Fruit fly (Drosophila melanogaster) whole organism, embryonic: ENCODE measurements around the gene CG42764.

Experiments
- Adf1 ChIP-seq: fragments of 200-800 bp; sonication (Bioruptor generic); IDR thresholded peaks from 2 replicates; pipeline ENCODE4 v1.3.6; 2022; ENCODE audit warnings: missing biosample characterization, missing genetic modification characterization
- CG10147 ChIP-seq: fragments of 200-800 bp; sonication (Bioruptor generic); optimal IDR thresholded peaks from 2 replicates; lab custom pipeline; 2019; ENCODE audit warnings: missing biosample characterization, mild to moderate bottlenecking, missing genetic modification characterization, moderate library complexity
- CG10209 ChIP-seq: fragments of 200-800 bp; sonication (Bioruptor generic); optimal IDR thresholded peaks from 3 replicates; lab custom pipeline; 2017; ENCODE audit warnings: missing biosample characterization, mild to moderate bottlenecking, missing genetic modification characterization, missing genetic modification reagents
- CG12236 ChIP-seq: fragments of 200-800 bp; sonication (Bioruptor generic); optimal IDR thresholded peaks from 2 replicates; lab custom pipeline; 2016; ENCODE audit warnings: missing biosample characterization, missing genetic modification characterization
- CG12744 ChIP-seq: fragments of 200-800 bp; sonication (Bioruptor generic); optimal IDR thresholded peaks from 2 replicates; lab custom pipeline; 2016; ENCODE audit warnings: missing biosample characterization, missing genetic modification characterization
- CG14667 ChIP-seq: fragments of 200-800 bp; sonication (Bioruptor generic); IDR thresholded peaks from 2 replicates; pipeline ENCODE4 v1.3.6; 2022; ENCODE audit warnings: missing biosample characterization, missing genetic modification characterization
- CG14710 ChIP-seq: fragments of 200-800 bp; sonication (Bioruptor generic); optimal IDR thresholded peaks from 3 replicates; lab custom pipeline; 2019; ENCODE audit warnings: missing biosample characterization, mild to moderate bottlenecking, missing genetic modification characterization, moderate library complexity
- CG15601 ChIP-seq: fragments of 200-800 bp; sonication (Bioruptor generic); optimal IDR thresholded peaks from 3 replicates; lab custom pipeline; 2019; ENCODE audit warnings: missing biosample characterization, mild to moderate bottlenecking, missing genetic modification characterization, moderate library complexity
- CG16813 ChIP-seq: fragments of 200-800 bp; sonication (Bioruptor generic); IDR thresholded peaks from 3 replicates; pipeline ENCODE4 v1.3.6; 2022; ENCODE audit warnings: missing biosample characterization, missing genetic modification characterization; ENCODE audit not compliant: partially characterized antibody
- CG17385 ChIP-seq: fragments of 200-800 bp; sonication (Bioruptor generic); optimal IDR thresholded peaks from 3 replicates; lab custom pipeline; 2018; ENCODE audit warnings: missing biosample characterization, mild to moderate bottlenecking, missing genetic modification characterization
- CG1792 ChIP-seq: fragments of 200-800 bp; sonication (Bioruptor generic); optimal IDR thresholded peaks from 2 replicates; lab custom pipeline; 2016; ENCODE audit warnings: missing biosample characterization, missing genetic modification characterization
- CG18262 ChIP-seq: fragments of 200-800 bp; optimal IDR thresholded peaks from 3 replicates; lab custom pipeline; 2019; ENCODE audit warnings: missing biosample characterization, mild to moderate bottlenecking, missing genetic modification characterization, moderate library complexity
- CG2129 ChIP-seq: fragments of 200-800 bp; sonication (Bioruptor generic); IDR thresholded peaks from 2 replicates; pipeline ENCODE4 v1.3.6; 2022; ENCODE audit warnings: missing biosample characterization, missing genetic modification characterization; ENCODE audit not compliant: partially characterized antibody
- CG2199 ChIP-seq: fragments of 200-800 bp; sonication (Bioruptor generic); IDR thresholded peaks from 3 replicates; pipeline ENCODE4 v1.3.6; 2022; ENCODE audit warnings: missing biosample characterization, missing genetic modification characterization
- CG7839 ChIP-seq: fragments of 200-800 bp; sonication (Bioruptor generic); optimal IDR thresholded peaks from 3 replicates; lab custom pipeline; 2018; ENCODE audit warnings: missing biosample characterization, mild to moderate bottlenecking, missing genetic modification characterization, moderate library complexity
- CTCF ChIP-seq: fragments of 200-800 bp; sonication (Bioruptor generic); optimal IDR thresholded peaks from 2 replicates; lab custom pipeline; 2017; ENCODE audit warnings: missing biosample characterization, mild to moderate bottlenecking, missing genetic modification characterization, moderate library complexity
- D ChIP-seq, 2 experiments: fragments of 200-800 bp in 1 of 2; fragments of >200 bp in 1 of 2; sonication (Bioruptor generic) in 1 of 2; optimal IDR thresholded peaks; 2 replicates in 1 of 2; 3 replicates in 1 of 2; lab custom pipeline; 2017; ENCODE audit warnings: mild to moderate bottlenecking in 1 of 2, missing biosample characterization in 1 of 2, missing genetic modification characterization in 1 of 2, missing genetic modification reagents in 1 of 2
- Dek ChIP-seq: fragments of 200-800 bp; sonication (Bioruptor generic); optimal IDR thresholded peaks from 3 replicates; lab custom pipeline; 2019; ENCODE audit warnings: missing biosample characterization, mild to moderate bottlenecking, missing genetic modification characterization, moderate library complexity
- Doc2 ChIP-seq: fragments of 200-800 bp; sonication (Bioruptor generic); IDR thresholded peaks from 2 replicates; pipeline ENCODE4 v1.3.6; 2022; ENCODE audit warnings: missing biosample characterization, missing genetic modification characterization
- Fer3 ChIP-seq: fragments of 200-800 bp; sonication (Bioruptor generic); optimal IDR thresholded peaks from 2 replicates; lab custom pipeline; 2018; ENCODE audit warnings: missing biosample characterization, mild to moderate bottlenecking, missing genetic modification characterization, moderate library complexity
- Gug ChIP-seq: fragments of 200-800 bp; sonication (Bioruptor generic); IDR thresholded peaks from 4 replicates; pipeline ENCODE4 v1.3.6; 2022; ENCODE audit warnings: missing biosample characterization, missing genetic modification characterization
- Hsf ChIP-seq: fragments of 200-800 bp; sonication (Bioruptor generic); optimal IDR thresholded peaks from 3 replicates; lab custom pipeline; 2016; ENCODE audit warnings: missing biosample characterization, missing genetic modification characterization
- NK7.1 ChIP-seq: fragments of 200-800 bp; sonication (Bioruptor generic); optimal IDR thresholded peaks from 3 replicates; lab custom pipeline; 2016; ENCODE audit warnings: missing biosample characterization, missing genetic modification characterization
- Nf-YA ChIP-seq: fragments of 200-800 bp; sonication (Bioruptor generic); IDR thresholded peaks from 2 replicates; pipeline ENCODE4 v1.3.6; 2022; ENCODE audit warnings: missing biosample characterization, missing genetic modification characterization
- Ssrp ChIP-seq: fragments of 200-800 bp; sonication (Bioruptor generic); optimal IDR thresholded peaks from 2 replicates; lab custom pipeline; 2018; ENCODE audit warnings: missing biosample characterization, mild to moderate bottlenecking, missing genetic modification characterization, moderate library complexity
- YL-1 ChIP-seq: fragments of 200-800 bp; sonication (Bioruptor generic); optimal IDR thresholded peaks from 3 replicates; lab custom pipeline; 2017; ENCODE audit warnings: missing biosample characterization, mild to moderate bottlenecking, missing genetic modification characterization
- az2 ChIP-seq: fragments of 200-800 bp; sonication (Bioruptor generic); optimal IDR thresholded peaks from 3 replicates; lab custom pipeline; 2016; ENCODE audit warnings: missing biosample characterization, missing genetic modification characterization
- bowl ChIP-seq: fragments of 200-800 bp; sonication (Bioruptor generic); IDR thresholded peaks from 2 replicates; pipeline ENCODE4 v1.3.6; 2022; ENCODE audit warnings: missing biosample characterization, missing genetic modification characterization
- caup ChIP-seq: fragments of 200-800 bp; sonication (Bioruptor generic); optimal IDR thresholded peaks from 3 replicates; lab custom pipeline; 2017; ENCODE audit warnings: missing biosample characterization, mild to moderate bottlenecking, missing genetic modification characterization, moderate library complexity; ENCODE audit not compliant: severe bottlenecking
- chinmo ChIP-seq: fragments of 200-800 bp; sonication (Bioruptor generic); IDR thresholded peaks from 4 replicates; pipeline ENCODE4 v1.3.6; 2022; ENCODE audit warnings: missing biosample characterization, missing genetic modification characterization; ENCODE audit not compliant: partially characterized antibody
- dm ChIP-seq: fragments of 200-800 bp; sonication (Bioruptor generic); optimal IDR thresholded peaks from 3 replicates; lab custom pipeline; 2016; ENCODE audit warnings: missing biosample characterization, missing genetic modification characterization
- emc ChIP-seq: fragments of 200-800 bp; sonication (Bioruptor generic); optimal IDR thresholded peaks from 2 replicates; lab custom pipeline; 2016; ENCODE audit warnings: missing biosample characterization, missing genetic modification characterization
- fd96Cb ChIP-seq: fragments of 200-800 bp; sonication (Bioruptor generic); optimal IDR thresholded peaks from 2 replicates; lab custom pipeline; 2018; ENCODE audit warnings: missing biosample characterization, mild to moderate bottlenecking, missing genetic modification characterization, moderate library complexity
- gcm2 ChIP-seq: fragments of 200-800 bp; sonication (Bioruptor generic); optimal IDR thresholded peaks from 2 replicates; lab custom pipeline; 2016; ENCODE audit warnings: missing biosample characterization, missing genetic modification characterization
- ham ChIP-seq: fragments of 200-800 bp; sonication (Bioruptor generic); IDR thresholded peaks from 2 replicates; pipeline ENCODE4 v1.3.6; 2022; ENCODE audit warnings: missing biosample characterization, missing genetic modification characterization
- hkb ChIP-seq, 2 experiments: fragments of 200-800 bp in 1 of 2; fragments of >200 bp in 1 of 2; sonication (Bioruptor generic) in 1 of 2; IDR thresholded peaks in 1 of 2; optimal IDR thresholded peaks in 1 of 2; 2 replicates each; pipeline versions ENCODE4 v1.3.6 to Lab custom; 2017 to 2022; ENCODE audit warnings: missing biosample characterization in 1 of 2, missing genetic modification characterization in 1 of 2
- klu ChIP-seq: fragments of 200-800 bp; sonication (Bioruptor generic); IDR thresholded peaks from 2 replicates; pipeline ENCODE4 v1.3.6; 2022; ENCODE audit warnings: missing biosample characterization, missing genetic modification characterization
- kni ChIP-seq: fragments of 200-800 bp; sonication (Bioruptor generic); optimal IDR thresholded peaks from 3 replicates; lab custom pipeline; 2017; ENCODE audit warnings: mild to moderate bottlenecking, missing biosample characterization, missing genetic modification reagents, missing genetic modification characterization
- lbe ChIP-seq: fragments of 200-800 bp; sonication (Bioruptor generic); optimal IDR thresholded peaks from 2 replicates; lab custom pipeline; 2016; ENCODE audit warnings: missing biosample characterization, mild to moderate bottlenecking, missing genetic modification characterization
- mirr ChIP-seq: fragments of 200-800 bp; sonication (Bioruptor generic); optimal IDR thresholded peaks from 3 replicates; lab custom pipeline; 2018; ENCODE audit warnings: missing biosample characterization, mild to moderate bottlenecking, missing genetic modification characterization
- nerfin-2 ChIP-seq: fragments of 200-800 bp; sonication (Bioruptor generic); IDR thresholded peaks from 2 replicates; pipeline ENCODE4 v1.3.6; 2022; ENCODE audit warnings: missing biosample characterization, missing genetic modification characterization; ENCODE audit not compliant: partially characterized antibody
- org-1 ChIP-seq: fragments of 200-800 bp; sonication (Bioruptor generic); optimal IDR thresholded peaks from 2 replicates; lab custom pipeline; 2017; ENCODE audit warnings: missing biosample characterization, missing genetic modification characterization
- pho ChIP-seq: fragments of 200-800 bp; sonication (Bioruptor generic); optimal IDR thresholded peaks from 2 replicates; lab custom pipeline; 2016; ENCODE audit warnings: missing biosample characterization, missing genetic modification characterization
- ranshi ChIP-seq: fragments of 200-800 bp; sonication (Bioruptor generic); IDR thresholded peaks from 2 replicates; pipeline ENCODE4 v1.3.6; 2022; ENCODE audit warnings: missing biosample characterization, missing genetic modification characterization
- ro ChIP-seq: fragments of 200-800 bp; sonication (Bioruptor generic); IDR thresholded peaks from 2 replicates; pipeline ENCODE4 v1.3.6; 2022; ENCODE audit warnings: missing biosample characterization, missing genetic modification characterization
- sima ChIP-seq: fragments of 200-800 bp; sonication (Bioruptor generic); optimal IDR thresholded peaks from 2 replicates; lab custom pipeline; 2016; ENCODE audit warnings: missing biosample characterization, missing genetic modification characterization
- stwl ChIP-seq: fragments of 200-800 bp; sonication (Bioruptor generic); optimal IDR thresholded peaks from 3 replicates; lab custom pipeline; 2018; ENCODE audit warnings: missing biosample characterization, mild to moderate bottlenecking, missing genetic modification characterization, moderate library complexity
- wor ChIP-seq: fragments of 200-800 bp; sonication (Bioruptor generic); IDR thresholded peaks from 2 replicates; pipeline ENCODE4 v1.3.6; 2022; ENCODE audit warnings: missing biosample characterization, missing genetic modification characterization

The CG42764 gene

dm6 chr3L:20508136-20508635 lies 42.3 kb upstream of the CG42764 start:
- peak; percentile 84; the same call in 2 of the 3 replicates for TF ChIP-seq CG2199
- TF ChIP-seq Nf-YA (GFP tag; lab: Robert Waterston, UW) = peak; percentile 57; the same call in 1 of the 2 replicates
- TF ChIP-seq caup = peak; percentile 96
- peak; percentile 83 for TF ChIP-seq CG14710
- TF ChIP-seq CG15601 (tag; lab: Kevin White, UChicago) = peak; percentile 75
- peak; percentile 83 for TF ChIP-seq CG17385 (GFP tag; lab: Kevin White, UChicago)
- TF ChIP-seq org-1 = peak; percentile 89
- peak; percentile 72; the same call in 1 of the 2 replicates for TF ChIP-seq ro (GFP tag; lab: Robert Waterston, UW)
- TF ChIP-seq NK7.1 (GFP tag; lab: Kevin White, UChicago) = peak; percentile 71
- peak; percentile 34 for TF ChIP-seq CTCF
- peak; percentile 91 for TF ChIP-seq az2 (GFP tag; lab: Kevin White, UChicago)
- peak; percentile 91; the same call in 1 of the 2 replicates for TF ChIP-seq ranshi
- TF ChIP-seq Dek (tag; lab: Kevin White, UChicago) = peak; percentile 94
- peak; percentile 91 for TF ChIP-seq emc (GFP tag; lab: Kevin White, UChicago)
- TF ChIP-seq Hsf = peak; percentile 94
- peak; percentile 63 for TF ChIP-seq kni (GFP tag; lab: Kevin White, UChicago)
- peak; percentile 82 for TF ChIP-seq Adf1 (GFP tag; lab: Robert Waterston, UW)
- peak; percentile 96 for TF ChIP-seq CG7839 (tag; lab: Kevin White, UChicago)
- TF ChIP-seq D (optimal IDR thresholded peaks at IDR 0.05; lab: Kevin White, UChicago) = no peak
- peak; percentile 84 for TF ChIP-seq D (GFP tag; optimal IDR thresholded peaks at IDR 0.05; lab: Kevin White, UChicago)
- TF ChIP-seq gcm2 (GFP tag; lab: Kevin White, UChicago) = peak; percentile 76
- TF ChIP-seq dm (GFP tag; lab: Kevin White, UChicago) = peak; percentile 75
- TF ChIP-seq pho = peak; percentile 95
- 0 out of 4 replicates have a peak, but pooled peaks have one; percentile 38 for TF ChIP-seq chinmo
- peak; percentile 42; the same call in 1 of the 2 replicates for TF ChIP-seq nerfin-2
- peak; percentile 94 for TF ChIP-seq CG10209
- TF ChIP-seq fd96Cb = peak; percentile 91
- peak; percentile 63 for TF ChIP-seq YL-1 (GFP tag; lab: Kevin White, UChicago)
- TF ChIP-seq CG16813 (GFP tag; lab: Robert Waterston, UW) = peak; percentile 72
- TF ChIP-seq CG2129 (GFP tag; lab: Robert Waterston, UW) = no peak
- peak; percentile 85 for TF ChIP-seq CG18262 (tag; lab: Kevin White, UChicago)
- TF ChIP-seq bowl (GFP tag; lab: Robert Waterston, UW) = peak; percentile 49; the same call in 1 of the 2 replicates
- TF ChIP-seq ham (GFP tag; lab: Robert Waterston, UW) = peak; percentile 79; the same call in 1 of the 2 replicates
- peak; percentile 98 for TF ChIP-seq Gug (GFP tag; lab: Robert Waterston, UW)
- peak; percentile 48 for TF ChIP-seq sima
- no peak for TF ChIP-seq Doc2 (GFP tag; lab: Robert Waterston, UW)
- peak; percentile 84 for TF ChIP-seq Ssrp
- peak; percentile 92 for TF ChIP-seq klu (GFP tag; lab: Robert Waterston, UW)
- no peak for TF ChIP-seq hkb (optimal IDR thresholded peaks at IDR 0.05; lab: Kevin White, UChicago)
- peak; percentile 88 for TF ChIP-seq hkb (GFP tag; IDR thresholded peaks at IDR 0.05; lab: Robert Waterston, UW)
- peak; percentile 81 for TF ChIP-seq lbe (GFP tag; lab: Kevin White, UChicago)
- peak; percentile 89 for TF ChIP-seq mirr (GFP tag; lab: Kevin White, UChicago)
- TF ChIP-seq Fer3 (tag; lab: Kevin White, UChicago) = peak; percentile 96
- peak; percentile 40 for TF ChIP-seq CG12236 (GFP tag; lab: Kevin White, UChicago)
- TF ChIP-seq CG1792 = peak; percentile 89
- no peak for TF ChIP-seq stwl (tag; lab: Kevin White, UChicago)
- TF ChIP-seq CG12744 = peak; percentile 92
- peak; percentile 42; the same call in 1 of the 2 replicates for TF ChIP-seq wor (GFP tag; lab: Robert Waterston, UW)
- no peak; the same call in 1 of the 2 replicates for TF ChIP-seq CG14667
- peak; percentile 97 for TF ChIP-seq CG10147 (GFP tag; lab: Kevin White, UChicago)
